Worm (Caenorhabditis elegans): Measurements from ENCODE around the gene npr-26.

ce11 chrIV:17440417-17440816 is 22.8 kb upstream of the npr-26 start, which contains the start of gene F08A7.1:
- TF ChIP-seq ztf-23 (GFP tag; IDR thresholded peaks at IDR 0.05) (no peak), ref-1 (GFP tag; conservative IDR thresholded peaks at IDR 0.05) (no peak), flt-1 (GFP tag; IDR thresholded peaks at IDR 0.05) (no peak)

Measured in whole organism, midembryonic.